Worm (Caenorhabditis elegans): ENCODE results near the gene nhr-72.

- no peak for TF ChIP-seq nhr-179 (tag; optimal IDR thresholded peaks at IDR 0.05)
- no peak for TF ChIP-seq unc-62 (GFP tag; optimal IDR thresholded peaks at IDR 0.05)
- no peak for TF ChIP-seq snpc-3.4 (tag; optimal IDR thresholded peaks at IDR 0.05)
- no peak for TF ChIP-seq lin-40 (tag; optimal IDR thresholded peaks at IDR 0.05)
- TF ChIP-seq egrh-3 (GFP tag; IDR thresholded peaks at IDR 0.05), result no peak
- no peak for TF ChIP-seq mcd-1 (GFP tag; IDR thresholded peaks at IDR 0.05)
- TF ChIP-seq athp-1 (tag; optimal IDR thresholded peaks at IDR 0.05), result no peak
- no peak for TF ChIP-seq ama-1 (optimal IDR thresholded peaks at IDR 0.05)
- TF ChIP-seq ama-1 (GFP tag; optimal IDR thresholded peaks at IDR 0.05), result no peak
- TF ChIP-seq C17E4.6 (GFP tag; IDR thresholded peaks at IDR 0.05), result no peak
- no peak for TF ChIP-seq Y53G8AR.9 (GFP tag; conservative IDR thresholded peaks at IDR 0.05)
Measured at ce11 chrII:3860826-3861225, 10.3 kb upstream of the nhr-72 start, which contains the start of gene oac-11.

Measured in whole organism, young adult.